Fruit fly (Drosophila melanogaster): ENCODE data around the gene CG32110.

Gene CG32110

DNA sequence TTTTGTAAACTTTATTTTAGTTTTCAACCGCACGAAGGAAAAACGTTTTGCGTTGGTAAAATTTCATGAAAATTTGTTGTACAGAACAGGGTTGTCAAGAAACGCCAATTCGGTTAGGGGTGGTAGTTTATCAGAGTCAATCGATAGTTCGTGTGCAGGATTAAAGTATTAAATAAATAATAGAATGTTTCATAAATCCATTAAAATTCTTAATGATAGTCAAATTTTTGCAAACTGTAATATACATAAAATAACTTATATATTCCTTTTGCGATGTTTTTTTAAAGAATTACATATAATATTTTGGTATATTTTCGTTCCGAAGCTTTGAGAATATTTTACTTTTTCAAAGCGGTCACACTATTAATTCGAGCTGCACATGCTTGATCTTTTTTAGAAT is 5.4 kb downstream of the CG32110 start, which contains the start of the genes Sf3a2 and CG42588 (continued):
- peak; percentile 89 for TF ChIP-seq CG11456 (GFP tag; IDR thresholded peaks at IDR 0.05)
- peak; percentile 48 for TF ChIP-seq nerfin-1 (tag; optimal IDR thresholded peaks at IDR 0.05)
- no peak for TF ChIP-seq da (GFP tag; optimal IDR thresholded peaks at IDR 0.05)
- peak; percentile 50 for TF ChIP-seq CG2129 (GFP tag; IDR thresholded peaks at IDR 0.05; ENCODE audit: partially characterized antibody)
- peak; percentile 76; the same call in 1 of the 2 replicates for TF ChIP-seq Atf6 (GFP tag; IDR thresholded peaks at IDR 0.05)
- no peak for TF ChIP-seq dati (GFP tag; IDR thresholded peaks at IDR 0.05)
- peak in 1 of 3 experiments; percentile 54 for TF ChIP-seq Stat92E (GFP tag; optimal IDR thresholded peaks at IDR 0.05)
- TF ChIP-seq CG12104 (GFP tag; optimal IDR thresholded peaks at IDR 0.05): no peak
- TF ChIP-seq kah (GFP tag; optimal IDR thresholded peaks at IDR 0.05): no peak
- no peak for TF ChIP-seq Hey (tag; optimal IDR thresholded peaks at IDR 0.05)
- no peak for TF ChIP-seq pb (GFP tag; optimal IDR thresholded peaks at IDR 0.05)
- TF ChIP-seq CG2202 (tag; optimal IDR thresholded peaks at IDR 0.05): peak; percentile 2
- no peak for TF ChIP-seq CG11560 (tag; IDR thresholded peaks at IDR 0.05)
- peak; percentile 87 for TF ChIP-seq BEAF-32 (GFP tag; optimal IDR thresholded peaks at IDR 0.05)
- no peak for TF ChIP-seq CG11093 (GFP tag; IDR thresholded peaks at IDR 0.05)
- peak; percentile 29 for TF ChIP-seq CG9817 (tag; optimal IDR thresholded peaks at IDR 0.05)
- peak; percentile 32 for TF ChIP-seq CG3995 (GFP tag; optimal IDR thresholded peaks at IDR 0.05)
- TF ChIP-seq chinmo (GFP tag; IDR thresholded peaks at IDR 0.05; ENCODE audit: partially characterized antibody): 0 out of 4 replicates have a peak, but pooled peaks have one; percentile 7
- TF ChIP-seq fd102C (GFP tag; optimal IDR thresholded peaks at IDR 0.05): no peak
- TF ChIP-seq CG15601 (tag; optimal IDR thresholded peaks at IDR 0.05): peak; percentile 77
- TF ChIP-seq CG10431 (GFP tag; optimal IDR thresholded peaks at IDR 0.05): no peak
- TF ChIP-seq dmrt11E (tag; optimal IDR thresholded peaks at IDR 0.05): peak; percentile 71
- peak; percentile 26 for TF ChIP-seq CG31388 (GFP tag; optimal IDR thresholded peaks at IDR 0.05)
- TF ChIP-seq tup (GFP tag; optimal IDR thresholded peaks at IDR 0.05): no peak
- no peak for TF ChIP-seq CG7839 (tag; optimal IDR thresholded peaks at IDR 0.05)
- TF ChIP-seq CG14014 (GFP tag; IDR thresholded peaks at IDR 0.05): peak; percentile 56
- TF ChIP-seq Adf1 (GFP tag; IDR thresholded peaks at IDR 0.05): peak; percentile 38; the same call in 1 of the 2 replicates
- no peak for TF ChIP-seq onecut (GFP tag; IDR thresholded peaks at IDR 0.05)
- TF ChIP-seq CG11695 (GFP tag; IDR thresholded peaks at IDR 0.05): 0 out of 3 replicates have a peak, but pooled peaks have one; percentile 54
- TF ChIP-seq Kr (GFP tag; optimal IDR thresholded peaks at IDR 0.05): no peak
- TF ChIP-seq CG3065 (GFP tag; optimal IDR thresholded peaks at IDR 0.05): no peak
- no peak for TF ChIP-seq eve (GFP tag; optimal IDR thresholded peaks at IDR 0.05)
- no peak for TF ChIP-seq luna (GFP tag; optimal IDR thresholded peaks at IDR 0.05)
- TF ChIP-seq CG6854 (GFP tag; optimal IDR thresholded peaks at IDR 0.05): no peak
- TF ChIP-seq CG11696 (GFP tag; IDR thresholded peaks at IDR 0.05): no peak
- no peak for TF ChIP-seq Tbp (GFP tag; optimal IDR thresholded peaks at IDR 0.05)
- TF ChIP-seq ttk (GFP tag; IDR thresholded peaks at IDR 0.05): peak; percentile 45
- no peak for TF ChIP-seq wor (GFP tag; IDR thresholded peaks at IDR 0.05)
- TF ChIP-seq mld (GFP tag; IDR thresholded peaks at IDR 0.05; ENCODE audit: partially characterized antibody): no peak
- TF ChIP-seq unpg (GFP tag; optimal IDR thresholded peaks at IDR 0.05): peak; percentile 41
- TF ChIP-seq CG34376 (GFP tag; optimal IDR thresholded peaks at IDR 0.05): no peak
- no peak for TF ChIP-seq CG2678 (tag; optimal IDR thresholded peaks at IDR 0.05)
- peak; percentile 90 for TF ChIP-seq MBD-R2 (GFP tag; IDR thresholded peaks at IDR 0.05)
- no peak for TF ChIP-seq CG4730 (GFP tag; IDR thresholded peaks at IDR 0.05)
- TF ChIP-seq ap (GFP tag; IDR thresholded peaks at IDR 0.05): peak; percentile 30; the same call in 1 of the 2 replicates
- peak; percentile 42 for TF ChIP-seq HLH54F (GFP tag; optimal IDR thresholded peaks at IDR 0.05)
- TF ChIP-seq CG4328 (GFP tag; optimal IDR thresholded peaks at IDR 0.05): no peak
- TF ChIP-seq Ssrp (tag; optimal IDR thresholded peaks at IDR 0.05): peak; percentile 54
- TF ChIP-seq gro (GFP tag; optimal IDR thresholded peaks at IDR 0.05): no peak
- no peak; the same call in 1 of the 3 replicates for TF ChIP-seq CG6791 (GFP tag; IDR thresholded peaks at IDR 0.05; ENCODE audit: partially characterized antibody)
- no peak for TF ChIP-seq crol (GFP tag; IDR thresholded peaks at IDR 0.05)

All from whole organism, embryonic.